Fruit fly (Drosophila melanogaster) whole organism: Measurements from ENCODE around the gene CG12194.

Experiments
- CG8478 ChIP-seq: fragments of >200 bp; optimal IDR thresholded peaks from 2 replicates; lab custom pipeline; 2018; ENCODE audit warnings: inconsistent platforms
- Dll ChIP-seq: fragments of >200 bp; optimal IDR thresholded peaks from 2 replicates; lab custom pipeline; 2017
- EcR ChIP-seq, 2 experiments: fragments of >200 bp; optimal IDR thresholded peaks; 2 replicates each; lab custom pipeline; 2017; ENCODE audit warnings: missing biosample characterization in 2 of 2, missing genetic modification characterization in 2 of 2, missing genetic modification reagents in 2 of 2
- pan ChIP-seq: fragments of >200 bp; optimal IDR thresholded peaks from 2 replicates; lab custom pipeline; 2017
- psq ChIP-seq: fragments of >200 bp; optimal IDR thresholded peaks from 2 replicates; lab custom pipeline; 2017
- usp ChIP-seq: fragments of >200 bp; optimal IDR thresholded peaks from 2 replicates; lab custom pipeline; 2017; ENCODE audit warnings: missing biosample characterization, missing genetic modification characterization, mixed read lengths

Gene CG12194

DNA sequence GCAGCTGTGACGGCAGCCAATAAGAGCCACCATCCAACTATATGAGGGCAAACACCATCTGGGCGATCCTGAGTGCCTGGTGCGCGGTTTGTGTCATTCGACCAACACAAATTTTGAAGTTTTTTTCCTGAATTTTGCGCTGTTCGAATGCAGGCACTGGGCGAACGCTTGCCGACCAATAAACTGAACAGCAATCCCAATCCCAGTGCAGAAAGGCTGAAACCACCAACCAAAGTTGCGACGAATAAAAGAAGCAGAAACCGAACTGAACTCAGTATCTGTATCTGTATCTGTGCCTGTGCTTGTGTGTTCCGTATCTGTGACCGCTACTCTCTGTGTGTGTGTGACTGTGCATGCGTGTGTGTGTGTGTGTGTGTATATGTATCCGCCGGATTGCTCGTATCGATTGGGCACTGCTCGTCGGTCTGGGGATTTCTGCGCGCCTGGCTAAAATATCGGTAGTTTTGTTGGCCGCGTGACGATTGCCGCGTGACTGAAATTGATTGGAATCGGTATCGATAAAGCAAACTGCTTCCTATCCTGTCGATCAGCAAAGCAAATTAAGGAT, 26.6 kb upstream of the CG12194 start:
- TF ChIP-seq Dll (lab: Kevin White, UChicago) (no peak), psq (lab: Kevin White, UChicago) (no peak), EcR (GFP tag; optimal IDR thresholded peaks at IDR 0.05; lab: Kevin White, UChicago) (peak in 1 of 2 experiments; percentile 46), CG8478 (peak; percentile 89)

DNA sequence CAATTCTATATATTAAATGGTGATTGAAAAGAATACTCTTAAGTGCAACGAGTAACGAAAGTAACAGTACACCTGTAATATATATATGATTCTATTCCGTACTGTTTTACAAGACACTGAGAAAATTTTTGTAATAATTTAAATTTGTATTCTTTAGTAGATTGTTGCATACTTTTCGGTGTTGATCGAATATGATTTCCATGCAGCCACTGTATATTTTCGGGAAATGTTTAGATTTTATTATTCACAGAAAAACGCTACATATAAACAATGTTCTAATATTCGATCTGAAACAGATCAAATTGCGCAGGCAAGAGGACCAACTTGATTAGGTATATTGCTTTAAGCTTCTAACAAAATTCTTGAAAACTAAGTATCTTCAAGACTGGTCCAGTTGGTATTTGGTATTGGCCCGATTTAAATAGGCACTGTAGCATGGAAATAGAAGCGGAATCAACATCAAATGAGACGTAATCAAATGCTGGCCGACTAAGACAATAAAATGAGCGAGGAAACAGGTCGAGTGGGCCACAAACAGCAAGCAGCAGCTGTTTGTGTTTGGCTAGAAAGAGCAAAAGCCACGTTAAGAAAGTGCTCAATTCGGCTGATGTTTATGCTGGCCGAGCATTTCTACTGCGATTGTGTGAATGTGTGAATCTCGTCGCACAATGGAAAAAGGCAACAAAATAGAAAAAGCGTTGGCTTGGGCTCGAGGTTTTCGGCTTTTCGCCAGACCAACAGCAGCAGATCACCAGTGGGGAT, 25.7 kb upstream of the CG12194 start, which contains the start of gene CG15629:
Gene CG15629 (plus strand): TSS at position 749 of the 762 bp plus-strand sequence.
- no peak for TF ChIP-seq psq (lab: Kevin White, UChicago)
- TF ChIP-seq usp (GFP tag; lab: Kevin White, UChicago): no peak
- TF ChIP-seq pan (lab: Kevin White, UChicago): no peak
- TF ChIP-seq CG8478: no peak
- TF ChIP-seq EcR (GFP tag; optimal IDR thresholded peaks at IDR 0.05; lab: Kevin White, UChicago): no peak
- no peak for TF ChIP-seq Dll (lab: Kevin White, UChicago)

DNA sequence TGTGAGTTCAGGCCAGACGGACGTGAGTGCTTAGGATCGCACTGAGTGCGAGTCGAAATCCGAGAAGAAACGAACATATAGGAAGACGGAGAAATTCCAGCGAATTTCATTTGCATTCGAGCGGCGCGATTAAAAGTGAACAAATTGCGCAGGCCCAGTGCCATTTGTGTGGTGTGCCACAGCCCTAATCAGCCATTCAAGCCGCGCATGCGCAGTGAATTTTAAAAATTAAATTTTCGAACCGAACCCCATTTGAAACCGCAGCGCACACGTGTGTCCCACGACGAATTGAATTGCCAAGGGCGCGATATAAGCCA, 25.2 kb upstream of the CG12194 start:
- TF ChIP-seq psq (lab: Kevin White, UChicago) (no peak), usp (GFP tag; lab: Kevin White, UChicago) (no peak), EcR (GFP tag; optimal IDR thresholded peaks at IDR 0.05; lab: Kevin White, UChicago) (no peak), CG8478 (no peak), pan (lab: Kevin White, UChicago) (no peak), Dll (lab: Kevin White, UChicago) (no peak)

DNA sequence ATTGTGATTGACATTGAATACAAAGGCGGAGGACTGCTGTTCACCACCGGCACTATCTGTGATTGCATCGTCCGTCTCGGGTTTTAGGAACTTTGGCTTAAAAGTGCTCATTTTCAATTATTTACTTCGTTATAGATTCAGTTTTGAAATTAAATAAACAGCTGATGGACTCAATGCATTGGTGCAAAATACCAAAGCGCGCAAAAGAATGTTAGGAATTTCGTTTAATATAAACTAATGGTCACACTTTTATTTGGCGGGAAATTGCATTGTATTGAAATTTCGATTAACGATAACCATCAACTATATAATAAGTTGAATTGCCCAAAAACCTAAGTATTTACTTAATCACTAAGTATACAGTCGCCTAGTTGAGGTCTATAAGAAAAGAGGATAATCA, 20.1 kb upstream of the CG12194 start, which contains the start of gene CG3225:
Gene CG3225 (minus strand): TSS at position 190 of the 400 bp plus-strand sequence.
- no peak for TF ChIP-seq psq (lab: Kevin White, UChicago)
- TF ChIP-seq Dll (lab: Kevin White, UChicago): no peak
- TF ChIP-seq usp (GFP tag; lab: Kevin White, UChicago): no peak
- no peak for TF ChIP-seq pan (lab: Kevin White, UChicago)
- TF ChIP-seq CG8478: no peak
- TF ChIP-seq EcR (GFP tag; optimal IDR thresholded peaks at IDR 0.05; lab: Kevin White, UChicago): no peak

DNA sequence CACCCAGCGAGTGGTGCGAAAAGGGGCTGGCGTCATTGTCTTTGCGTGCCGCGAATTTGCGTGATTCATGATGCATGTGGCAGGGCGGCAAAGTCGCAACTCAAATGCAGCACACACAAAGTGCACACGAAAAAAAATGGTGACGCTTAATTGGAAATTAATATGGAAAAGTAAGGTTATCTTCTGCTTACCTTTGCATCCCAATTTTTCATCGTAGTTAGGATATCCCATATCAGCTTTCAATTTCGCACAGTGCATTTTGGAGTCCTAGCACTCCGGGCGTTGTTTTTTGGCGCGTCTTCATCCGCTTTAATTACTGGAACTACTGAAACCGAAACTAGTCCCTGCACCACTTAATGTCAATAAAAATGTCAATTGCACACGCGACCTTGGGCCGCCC, 18.2 kb upstream of the CG12194 start:
- TF ChIP-seq psq (lab: Kevin White, UChicago) (no peak), EcR (GFP tag; optimal IDR thresholded peaks at IDR 0.05; lab: Kevin White, UChicago) (no peak), pan (lab: Kevin White, UChicago) (no peak), CG8478 (no peak)

- no peak for TF ChIP-seq usp (GFP tag; lab: Kevin White, UChicago)
- peak; percentile 18 for TF ChIP-seq Dll (lab: Kevin White, UChicago)
Measured at dm6 chr2L:4820448-4821318, 17.5 kb upstream of the CG12194 start.

DNA sequence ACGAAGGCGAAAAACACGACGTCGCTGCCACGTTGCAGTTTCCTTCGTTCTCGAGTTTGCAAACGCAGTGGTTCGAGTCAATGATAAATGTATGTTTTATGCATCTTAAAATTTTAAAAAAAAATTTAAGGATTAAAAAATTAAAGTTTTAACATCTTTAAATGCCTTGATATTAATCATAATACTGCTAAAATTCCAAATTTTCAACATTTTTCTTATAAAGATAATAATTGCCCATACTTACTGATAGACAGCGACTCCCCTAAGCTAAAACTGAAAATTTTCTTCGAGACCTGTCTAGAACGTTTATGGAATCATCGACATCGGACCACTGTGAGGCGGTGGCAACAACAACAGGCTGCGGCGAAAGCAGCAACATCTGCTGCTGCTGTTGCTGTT, 16.8 kb upstream of the CG12194 start:
- TF ChIP-seq psq (lab: Kevin White, UChicago) (no peak), Dll (lab: Kevin White, UChicago) (no peak), usp (GFP tag; lab: Kevin White, UChicago) (no peak), CG8478 (no peak), pan (lab: Kevin White, UChicago) (no peak), EcR (GFP tag; optimal IDR thresholded peaks at IDR 0.05; lab: Kevin White, UChicago) (no peak)

dm6 chr2L:4821757-4822156, 16.4 kb upstream of the CG12194 start, which contains the start of gene CG15628:
Gene CG15628 (plus strand): TSS chr2L:4821774.
- TF ChIP-seq usp (GFP tag; lab: Kevin White, UChicago) (no peak), CG8478 (no peak), psq (lab: Kevin White, UChicago) (no peak), pan (lab: Kevin White, UChicago) (no peak), EcR (GFP tag; optimal IDR thresholded peaks at IDR 0.05; lab: Kevin White, UChicago) (no peak), Dll (lab: Kevin White, UChicago) (no peak)

- TF ChIP-seq EcR (GFP tag; optimal IDR thresholded peaks at IDR 0.05; lab: Kevin White, UChicago): no peak
- TF ChIP-seq Dll (lab: Kevin White, UChicago): no peak
- TF ChIP-seq usp (GFP tag; lab: Kevin White, UChicago): no peak
- TF ChIP-seq psq (lab: Kevin White, UChicago): no peak
- TF ChIP-seq pan (lab: Kevin White, UChicago): no peak
- no peak for TF ChIP-seq CG8478
Measured at dm6 chr2L:4822258-4822657, 15.9 kb upstream of the CG12194 start.

dm6 chr2L:4823797-4824196, 14.3 kb upstream of the CG12194 start:
- no peak for TF ChIP-seq CG8478
- TF ChIP-seq EcR (GFP tag; optimal IDR thresholded peaks at IDR 0.05; lab: Kevin White, UChicago): no peak
- no peak for TF ChIP-seq pan (lab: Kevin White, UChicago)
- TF ChIP-seq Dll (lab: Kevin White, UChicago): no peak
- TF ChIP-seq usp (GFP tag; lab: Kevin White, UChicago): no peak
- TF ChIP-seq psq (lab: Kevin White, UChicago): no peak

- no peak for TF ChIP-seq CG8478
- TF ChIP-seq pan (lab: Kevin White, UChicago): no peak
- TF ChIP-seq psq (lab: Kevin White, UChicago): no peak
- TF ChIP-seq Dll (lab: Kevin White, UChicago): no peak
- TF ChIP-seq usp (GFP tag; lab: Kevin White, UChicago): no peak
- TF ChIP-seq EcR (GFP tag; optimal IDR thresholded peaks at IDR 0.05; lab: Kevin White, UChicago): no peak
Measured at dm6 chr2L:4825695-4826094, 12.5 kb upstream of the CG12194 start.
